Worm (Caenorhabditis elegans) whole organism, L3 larva: Measurements from ENCODE around the gene srw-115.

Source experiments
- aly-2 ChIP-seq: fragments of 150-350 bp; optimal IDR thresholded peaks from 2 replicates; lab custom pipeline; 2014; ENCODE audit warnings: missing biosample characterization, missing genetic modification characterization
- ceh-16 ChIP-seq: sonication (generic microtip); optimal IDR thresholded peaks from 2 replicates; lab custom pipeline; 2017; ENCODE audit warnings: missing biosample characterization, missing genetic modification characterization
- egl-27 ChIP-seq: sonication (generic microtip); optimal IDR thresholded peaks from 4 replicates; lab custom pipeline; 2017; ENCODE audit warnings: missing biosample characterization, missing genetic modification reagents, missing genetic modification characterization
- mml-1 ChIP-seq: fragments of 150-350 bp; sonication (generic microtip); optimal IDR thresholded peaks from 3 replicates; lab custom pipeline; 2014; ENCODE audit warnings: missing biosample characterization, missing genetic modification characterization
- nhr-28 ChIP-seq: fragments of 150-350 bp; optimal IDR thresholded peaks from 2 replicates; lab custom pipeline; 2014; ENCODE audit warnings: missing biosample characterization, missing genetic modification characterization
- nhr-43 ChIP-seq: sonication (generic microtip); optimal IDR thresholded peaks from 2 replicates; lab custom pipeline; 2016; ENCODE audit warnings: mild to moderate bottlenecking, missing genetic modification characterization, missing compliant biosample characterization; ENCODE audit not compliant: poor library complexity, severe bottlenecking
- nhr-77 ChIP-seq: fragments of 150-350 bp; optimal IDR thresholded peaks from 2 replicates; lab custom pipeline; 2014; ENCODE audit warnings: missing biosample characterization, missing genetic modification characterization
- pqm-1 ChIP-seq: fragments of 150-350 bp; optimal IDR thresholded peaks from 2 replicates; lab custom pipeline; 2017; ENCODE audit warnings: missing biosample characterization, missing genetic modification characterization, inconsistent platforms
- snpc-4 ChIP-seq: fragments of 150-350 bp; optimal IDR thresholded peaks from 2 replicates; lab custom pipeline; 2014; ENCODE audit warnings: missing biosample characterization, missing genetic modification characterization
- unc-62 ChIP-seq: fragments of 150-350 bp; sonication (generic microtip); optimal IDR thresholded peaks from 4 replicates; lab custom pipeline; 2014; ENCODE audit warnings: missing biosample characterization, missing genetic modification reagents, missing genetic modification characterization
- zag-1 ChIP-seq: fragments of 150-350 bp; optimal IDR thresholded peaks from 2 replicates; lab custom pipeline; 2014; ENCODE audit warnings: missing biosample characterization, missing genetic modification characterization

DNA sequence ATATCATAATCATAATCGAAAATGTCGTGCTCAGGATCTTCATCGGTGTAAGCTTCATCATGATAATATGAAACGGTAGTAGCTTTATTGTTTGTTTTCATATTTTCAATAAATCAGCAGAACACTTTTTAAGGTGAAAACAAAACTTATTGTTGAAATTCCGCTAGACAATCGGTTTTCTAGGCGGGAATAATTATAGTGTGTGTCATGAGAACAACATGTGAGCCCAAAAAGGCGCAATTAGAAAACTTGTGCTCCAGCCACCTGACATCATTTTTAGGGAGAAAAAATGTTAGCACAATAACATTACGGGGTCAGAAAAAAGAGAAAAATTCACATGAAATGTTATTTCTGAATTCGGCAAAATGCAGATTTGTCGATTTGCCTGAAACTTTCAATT is 40.5 kb upstream of the srw-115 start, which contains the start of gene srw-8:
- no peak for TF ChIP-seq snpc-4 (tag; lab: Kevin White, UChicago)
- TF ChIP-seq nhr-77 = no peak
- no peak for TF ChIP-seq ceh-16 (tag; lab: Kevin White, UChicago)
- TF ChIP-seq nhr-28 = no peak
- no peak for TF ChIP-seq unc-62 (GFP tag; lab: Kevin White, UChicago)
- TF ChIP-seq nhr-43 (tag; lab: Kevin White, UChicago) = no peak
- TF ChIP-seq mml-1 (tag; lab: Kevin White, UChicago) = no peak
- no peak for TF ChIP-seq pqm-1
- no peak for TF ChIP-seq egl-27
- TF ChIP-seq zag-1 = no peak
- TF ChIP-seq aly-2 (tag; lab: Kevin White, UChicago) = no peak
